Fruit fly (Drosophila melanogaster): ENCODE measurements around the gene CG6138.

The CG6138 gene

DNA sequence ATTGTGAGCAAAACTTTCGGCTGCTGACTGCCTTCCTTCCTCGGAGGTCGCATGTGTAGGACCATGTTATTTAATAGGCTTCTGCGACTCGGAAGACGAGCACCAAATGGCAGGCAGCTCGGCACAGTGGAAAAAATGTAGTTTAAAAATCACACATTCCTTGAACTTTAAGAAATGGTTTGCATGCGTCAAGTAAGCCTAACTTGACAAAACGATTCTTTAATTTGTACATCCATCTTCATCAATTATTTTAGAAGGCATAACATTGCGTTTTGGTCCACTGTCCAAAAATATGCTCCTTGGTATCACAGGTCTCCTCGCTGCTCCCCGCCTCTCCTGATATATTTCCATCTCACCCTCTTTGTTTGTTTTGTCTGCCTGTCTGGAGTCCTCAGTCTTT is 1.4 kb upstream of the CG6138 start (continued):
- TF ChIP-seq Deaf1 (tag; optimal IDR thresholded peaks at IDR 0.05) (peak; percentile 43), CG12659 (GFP tag; optimal IDR thresholded peaks at IDR 0.05) (peak; percentile 35), CG13894 (tag; optimal IDR thresholded peaks at IDR 0.05) (peak; percentile 67), Nf-YC (tag; optimal IDR thresholded peaks at IDR 0.05) (no peak), vvl (GFP tag; IDR thresholded peaks at IDR 0.05) (peak; percentile 53; the same call in 1 of the 2 replicates), dmrt11E (tag; optimal IDR thresholded peaks at IDR 0.05) (peak; percentile 26), CG10147 (GFP tag; optimal IDR thresholded peaks at IDR 0.05) (peak; percentile 55), CHES-1-like (GFP tag; optimal IDR thresholded peaks at IDR 0.05) (peak; percentile 6), HHEX (GFP tag; optimal IDR thresholded peaks at IDR 0.05) (peak; percentile 52), CG1233 (GFP tag; optimal IDR thresholded peaks at IDR 0.05) (peak; percentile 26), CG8290 (GFP tag; optimal IDR thresholded peaks at IDR 0.05) (no peak), CG8290 (tag; optimal IDR thresholded peaks at IDR 0.05) (peak in 1 of 2 experiments; percentile 80), Asciz (GFP tag; optimal IDR thresholded peaks at IDR 0.05) (peak; percentile 11), usp (GFP tag; optimal IDR thresholded peaks at IDR 0.05) (no peak), E2f2 (GFP tag; IDR thresholded peaks at IDR 0.05) (peak; percentile 37; the same call in 1 of the 2 replicates), stc (GFP tag; IDR thresholded peaks at IDR 0.05) (no peak), D (optimal IDR thresholded peaks at IDR 0.05) (no peak), D (GFP tag; optimal IDR thresholded peaks at IDR 0.05) (no peak), vfl (GFP tag; optimal IDR thresholded peaks at IDR 0.05) (peak; percentile 3), Hmr (GFP tag; optimal IDR thresholded peaks at IDR 0.05) (peak; percentile 81), CG9932 (GFP tag; IDR thresholded peaks at IDR 0.05) (peak; percentile 69), scrt (GFP tag; optimal IDR thresholded peaks at IDR 0.05) (peak; percentile 57), CG7271 (tag; optimal IDR thresholded peaks at IDR 0.05) (no peak), pfk (GFP tag; optimal IDR thresholded peaks at IDR 0.05) (no peak), CG17361 (GFP tag; IDR thresholded peaks at IDR 0.05) (no peak), CG8944 (GFP tag; optimal IDR thresholded peaks at IDR 0.05) (peak; percentile 17), Max (GFP tag; optimal IDR thresholded peaks at IDR 0.05) (no peak), fd3F (GFP tag; optimal IDR thresholded peaks at IDR 0.05) (peak; percentile 19), sna (GFP tag; IDR thresholded peaks at IDR 0.05; ENCODE audit: partially characterized antibody) (no peak), H2.0 (GFP tag; IDR thresholded peaks at IDR 0.05) (peak; percentile 49), dimm (GFP tag; IDR thresholded peaks at IDR 0.05) (no peak), CG14965 (GFP tag; optimal IDR thresholded peaks at IDR 0.05; ENCODE audit: borderline replicate concordance) (no peak), Atf3 (GFP tag; optimal IDR thresholded peaks at IDR 0.05) (no peak), eyg (GFP tag; optimal IDR thresholded peaks at IDR 0.05) (peak; percentile 20), Hr51 (GFP tag; optimal IDR thresholded peaks at IDR 0.05) (peak; percentile 25 to 54), NC2β (GFP tag; optimal IDR thresholded peaks at IDR 0.05) (no peak), tna (GFP tag; IDR thresholded peaks at IDR 0.05; ENCODE audit: partially characterized antibody) (no peak), pan (optimal IDR thresholded peaks at IDR 0.05) (no peak), pan (GFP tag; optimal IDR thresholded peaks at IDR 0.05 in 1 of 2, IDR thresholded peaks at IDR 0.05 in 1 of 2) (peak in 1 of 2 experiments; percentile 52), Hsf (GFP tag; optimal IDR thresholded peaks at IDR 0.05) (peak; percentile 13), Gug (GFP tag; IDR thresholded peaks at IDR 0.05) (no peak), CG18476 (GFP tag; optimal IDR thresholded peaks at IDR 0.05) (peak; percentile 7), CG6854 (GFP tag; optimal IDR thresholded peaks at IDR 0.05) (peak; percentile 54), da (GFP tag; optimal IDR thresholded peaks at IDR 0.05) (no peak), org-1 (GFP tag; optimal IDR thresholded peaks at IDR 0.05) (peak; percentile 53), CG11504 (tag; optimal IDR thresholded peaks at IDR 0.05) (peak; percentile 60), MBD-R2 (GFP tag; IDR thresholded peaks at IDR 0.05) (peak; percentile 41; the same call in 1 of the 2 replicates), nau (GFP tag; optimal IDR thresholded peaks at IDR 0.05) (peak; percentile 1), ems (GFP tag; optimal IDR thresholded peaks at IDR 0.05) (peak; percentile 6), chn (GFP tag; optimal IDR thresholded peaks at IDR 0.05) (peak; percentile 3), CG42726 (GFP tag; IDR thresholded peaks at IDR 0.05; ENCODE audit: partially characterized antibody) (no peak)

Measured in whole organism, embryonic.